Fruit fly (Drosophila melanogaster) whole organism, embryonic: ENCODE measurements around the gene brm.

Source experiments
- B-H2 ChIP-seq: fragments of 200-800 bp; sonication (Bioruptor generic); optimal IDR thresholded peaks from 2 replicates; lab custom pipeline; 2018; ENCODE audit warnings: missing biosample characterization, mild to moderate bottlenecking, missing genetic modification characterization
- CG11093 ChIP-seq: fragments of 200-800 bp; sonication (Bioruptor generic); IDR thresholded peaks from 3 replicates; pipeline ENCODE4 v1.3.6; 2022; ENCODE audit warnings: missing biosample characterization, missing genetic modification characterization
- CG11456 ChIP-seq: fragments of 200-800 bp; sonication (Bioruptor generic); IDR thresholded peaks from 3 replicates; pipeline ENCODE4 v1.3.6; 2022; ENCODE audit warnings: missing biosample characterization, missing genetic modification characterization
- CG12104 ChIP-seq: fragments of 200-800 bp; sonication (Bioruptor generic); optimal IDR thresholded peaks from 3 replicates; lab custom pipeline; 2016; ENCODE audit warnings: missing biosample characterization, missing genetic modification characterization
- CG12744 ChIP-seq: fragments of 200-800 bp; sonication (Bioruptor generic); optimal IDR thresholded peaks from 2 replicates; lab custom pipeline; 2016; ENCODE audit warnings: missing biosample characterization, missing genetic modification characterization
- CG12942 ChIP-seq: fragments of 200-800 bp; sonication (Bioruptor generic); optimal IDR thresholded peaks from 3 replicates; lab custom pipeline; 2016; ENCODE audit warnings: missing biosample characterization, missing genetic modification characterization
- CG13424 ChIP-seq: fragments of 200-800 bp; sonication (Bioruptor generic); optimal IDR thresholded peaks from 2 replicates; lab custom pipeline; 2019; ENCODE audit warnings: missing biosample characterization, mild to moderate bottlenecking, missing genetic modification characterization, moderate library complexity
- CG14667 ChIP-seq: fragments of 200-800 bp; sonication (Bioruptor generic); IDR thresholded peaks from 2 replicates; pipeline ENCODE4 v1.3.6; 2022; ENCODE audit warnings: missing biosample characterization, missing genetic modification characterization
- CG1603 ChIP-seq: fragments of 200-800 bp; sonication (Bioruptor generic); optimal IDR thresholded peaks from 2 replicates; lab custom pipeline; 2019; ENCODE audit warnings: missing biosample characterization, mild to moderate bottlenecking, missing genetic modification characterization, moderate library complexity
- CG17359 ChIP-seq: fragments of 200-800 bp; sonication (Bioruptor generic); optimal IDR thresholded peaks from 3 replicates; lab custom pipeline; 2018; ENCODE audit warnings: missing biosample characterization, mild to moderate bottlenecking, missing genetic modification characterization, moderate library complexity
- CG17612 ChIP-seq: fragments of 200-800 bp; sonication (Bioruptor generic); IDR thresholded peaks from 2 replicates; pipeline ENCODE4 v1.3.6; 2022; ENCODE audit warnings: missing biosample characterization, missing genetic modification characterization
- CG1832 ChIP-seq: fragments of 200-800 bp; sonication (Bioruptor generic); optimal IDR thresholded peaks from 2 replicates; lab custom pipeline; 2017; ENCODE audit warnings: missing biosample characterization, mild to moderate bottlenecking, missing genetic modification characterization, inconsistent platforms
- CG2120 ChIP-seq: fragments of 200-800 bp; sonication (Bioruptor generic); optimal IDR thresholded peaks from 3 replicates; lab custom pipeline; 2016; ENCODE audit warnings: missing biosample characterization, missing genetic modification characterization
- CG2678 ChIP-seq: fragments of 200-800 bp; sonication (Bioruptor generic); optimal IDR thresholded peaks from 3 replicates; lab custom pipeline; 2019; ENCODE audit warnings: missing biosample characterization, mild to moderate bottlenecking, missing genetic modification characterization, moderate library complexity
- CG30431 ChIP-seq: fragments of 200-800 bp; sonication (Bioruptor generic); optimal IDR thresholded peaks from 2 replicates; lab custom pipeline; 2017; ENCODE audit warnings: missing biosample characterization, missing genetic modification characterization
- CG33213 ChIP-seq: fragments of 200-800 bp; sonication (Bioruptor generic); optimal IDR thresholded peaks from 3 replicates; lab custom pipeline; 2016; ENCODE audit warnings: missing biosample characterization, missing genetic modification characterization
- CG3407 ChIP-seq: fragments of 200-800 bp; sonication (Bioruptor generic); optimal IDR thresholded peaks from 2 replicates; lab custom pipeline; 2018; ENCODE audit warnings: missing biosample characterization, mild to moderate bottlenecking, missing genetic modification characterization
- CG42726 ChIP-seq: fragments of 200-800 bp; sonication (Bioruptor generic); IDR thresholded peaks from 2 replicates; pipeline ENCODE4 v1.3.6; 2022; ENCODE audit warnings: missing biosample characterization, missing genetic modification characterization; ENCODE audit not compliant: partially characterized antibody
- CG43689 ChIP-seq: fragments of 200-800 bp; sonication (Bioruptor generic); IDR thresholded peaks from 2 replicates; pipeline ENCODE4 v1.3.6; 2022; ENCODE audit warnings: missing biosample characterization, missing genetic modification characterization
- CG4707 ChIP-seq: fragments of 200-800 bp; sonication (Bioruptor generic); optimal IDR thresholded peaks from 2 replicates; lab custom pipeline; 2018; ENCODE audit warnings: missing biosample characterization, mild to moderate bottlenecking, missing genetic modification characterization, moderate library complexity
- CG4820 ChIP-seq: fragments of 200-800 bp; sonication (Bioruptor generic); optimal IDR thresholded peaks from 3 replicates; lab custom pipeline; 2016; ENCODE audit warnings: missing biosample characterization, missing genetic modification characterization
- CG8089 ChIP-seq: fragments of 200-800 bp; sonication (Bioruptor generic); optimal IDR thresholded peaks from 3 replicates; lab custom pipeline; 2016; ENCODE audit warnings: missing biosample characterization, missing genetic modification characterization
- CG9609 ChIP-seq: fragments of 200-800 bp; sonication (Bioruptor generic); optimal IDR thresholded peaks from 3 replicates; lab custom pipeline; 2016; ENCODE audit warnings: missing biosample characterization, missing genetic modification characterization
- D19A ChIP-seq: fragments of 200-800 bp; optimal IDR thresholded peaks from 3 replicates; lab custom pipeline; 2019; ENCODE audit warnings: missing biosample characterization, mild to moderate bottlenecking, missing genetic modification characterization, moderate library complexity
- Dll ChIP-seq: fragments of 200-800 bp; sonication (Bioruptor generic); IDR thresholded peaks from 4 replicates; pipeline ENCODE4 v1.3.6; 2022; ENCODE audit warnings: missing biosample characterization, missing genetic modification characterization; ENCODE audit not compliant: partially characterized antibody
- Dp ChIP-seq: fragments of 200-800 bp; sonication (Bioruptor generic); optimal IDR thresholded peaks from 2 replicates; lab custom pipeline; 2018; ENCODE audit warnings: missing biosample characterization, mild to moderate bottlenecking, missing genetic modification characterization, moderate library complexity
- Eip74EF ChIP-seq, 2 experiments: fragments of 200-800 bp in 1 of 2; fragments of >200 bp in 1 of 2; sonication (Bioruptor generic) in 1 of 2; optimal IDR thresholded peaks; 2 replicates each; lab custom pipeline; 2017 to 2019; ENCODE audit warnings: missing biosample characterization in 2 of 2, missing genetic modification characterization in 2 of 2, mild to moderate bottlenecking in 1 of 2, moderate library complexity in 1 of 2
- Ets65A ChIP-seq: fragments of 200-800 bp; sonication (Bioruptor generic); peaks from one replicate; lab custom pipeline; 2016; ENCODE audit warnings: missing biosample characterization, missing genetic modification characterization
- Fer1 ChIP-seq: fragments of 200-800 bp; sonication (Bioruptor generic); optimal IDR thresholded peaks from 2 replicates; lab custom pipeline; 2017; ENCODE audit warnings: missing biosample characterization, mild to moderate bottlenecking, missing genetic modification characterization
- Fer2 ChIP-seq: fragments of 200-800 bp; sonication (Bioruptor generic); optimal IDR thresholded peaks from 2 replicates; lab custom pipeline; 2018; ENCODE audit warnings: missing biosample characterization, mild to moderate bottlenecking, missing genetic modification characterization, moderate library complexity
- H15 ChIP-seq: fragments of 200-800 bp; sonication (Bioruptor generic); IDR thresholded peaks from 3 replicates; pipeline ENCODE4 v1.3.6; 2022; ENCODE audit warnings: missing biosample characterization, missing genetic modification characterization
- Hand ChIP-seq: fragments of 200-800 bp; sonication (Bioruptor generic); optimal IDR thresholded peaks from 2 replicates; lab custom pipeline; 2017; ENCODE audit warnings: mild to moderate bottlenecking, missing biosample characterization, missing genetic modification reagents, missing genetic modification characterization
- HmgD ChIP-seq: fragments of 200-800 bp; sonication (Bioruptor generic); optimal IDR thresholded peaks from 3 replicates; lab custom pipeline; 2016; ENCODE audit warnings: missing biosample characterization, missing genetic modification characterization
- Hr51 ChIP-seq, 2 experiments: fragments of 200-800 bp; sonication (Bioruptor generic); optimal IDR thresholded peaks; 2 replicates in 1 of 2; 3 replicates in 1 of 2; lab custom pipeline; 2016 to 2018; ENCODE audit warnings: missing biosample characterization in 2 of 2, missing genetic modification characterization in 2 of 2, mild to moderate bottlenecking in 1 of 2, moderate library complexity in 1 of 2
- Nf-YB ChIP-seq: fragments of 200-800 bp; sonication (Bioruptor generic); optimal IDR thresholded peaks from 3 replicates; lab custom pipeline; 2019; ENCODE audit warnings: missing biosample characterization, mild to moderate bottlenecking, missing genetic modification characterization, moderate library complexity
- Optix ChIP-seq: fragments of 200-800 bp; sonication (Bioruptor generic); IDR thresholded peaks from 3 replicates; pipeline ENCODE4 v1.3.6; 2022; ENCODE audit warnings: missing biosample characterization, missing genetic modification characterization
- Sin3A ChIP-seq: fragments of >200 bp; optimal IDR thresholded peaks from 2 replicates; lab custom pipeline; 2018
- Spps ChIP-seq: fragments of 200-800 bp; sonication (Bioruptor generic); optimal IDR thresholded peaks from 2 replicates; lab custom pipeline; 2018; ENCODE audit warnings: missing biosample characterization, mild to moderate bottlenecking, missing genetic modification characterization
- Trl ChIP-seq, 3 experiments: fragments of >200 bp in 2 of 3; fragments of 200-800 bp in 1 of 3; sonication (Bioruptor generic) in 1 of 3; optimal IDR thresholded peaks; 2 replicates in 1 of 3; 3 replicates in 2 of 3; lab custom pipeline; 2016 to 2017; ENCODE audit warnings: missing biosample characterization in 1 of 3, missing genetic modification characterization in 1 of 3
- chif ChIP-seq, 2 experiments: fragments of 200-800 bp; sonication (Bioruptor generic); optimal IDR thresholded peaks; 3 replicates each; lab custom pipeline; 2016; ENCODE audit warnings: missing biosample characterization in 2 of 2, missing genetic modification characterization in 2 of 2
- crc ChIP-seq: fragments of 200-800 bp; sonication (Bioruptor generic); optimal IDR thresholded peaks from 2 replicates; lab custom pipeline; 2016; ENCODE audit warnings: missing biosample characterization, missing genetic modification characterization
- fd96Cb ChIP-seq: fragments of 200-800 bp; sonication (Bioruptor generic); optimal IDR thresholded peaks from 2 replicates; lab custom pipeline; 2018; ENCODE audit warnings: missing biosample characterization, mild to moderate bottlenecking, missing genetic modification characterization, moderate library complexity
- grau ChIP-seq: fragments of 200-800 bp; optimal IDR thresholded peaks from 3 replicates; lab custom pipeline; 2019; ENCODE audit warnings: missing biosample characterization, mild to moderate bottlenecking, missing genetic modification characterization, moderate library complexity
- onecut ChIP-seq: fragments of 200-800 bp; sonication (Bioruptor generic); IDR thresholded peaks from 2 replicates; pipeline ENCODE4 v1.3.6; 2022; ENCODE audit warnings: missing biosample characterization, missing genetic modification characterization
- pan ChIP-seq, 4 experiments: fragments of >200 bp in 3 of 4; fragments of 200-800 bp in 1 of 4; sonication (Bioruptor generic) in 1 of 4; optimal IDR thresholded peaks in 3 of 4; IDR thresholded peaks in 1 of 4; 2 replicates each; pipeline versions ENCODE4 v1.3.6 to Lab custom; 2017 to 2022; ENCODE audit warnings: missing biosample characterization in 2 of 4, missing genetic modification characterization in 2 of 4, mixed read lengths in 1 of 4
- peb ChIP-seq: fragments of 200-800 bp; sonication (Bioruptor generic); IDR thresholded peaks from 2 replicates; pipeline ENCODE4 v1.3.6; 2022; ENCODE audit warnings: missing biosample characterization, missing genetic modification characterization
- prd ChIP-seq, 3 experiments: fragments of >200 bp in 2 of 3; fragments of 200-800 bp in 1 of 3; sonication (Bioruptor generic) in 1 of 3; optimal IDR thresholded peaks in 2 of 3; IDR thresholded peaks in 1 of 3; 2 replicates in 2 of 3; 3 replicates in 1 of 3; pipeline versions ENCODE4 v1.3.6 to Lab custom; 2017 to 2022; ENCODE audit warnings: missing biosample characterization in 1 of 3, missing genetic modification characterization in 1 of 3
- psq ChIP-seq: fragments of 200-800 bp; sonication (Bioruptor generic); optimal IDR thresholded peaks from 2 replicates; lab custom pipeline; 2017; ENCODE audit warnings: missing biosample characterization, missing genetic modification characterization

The brm gene

dm6 chr3L:16021064-16021683 lies 38.5 kb upstream of the brm start (continued):
- no peak for TF ChIP-seq Trl (optimal IDR thresholded peaks at IDR 0.05; lab: Kevin White, UChicago)
- peak; percentile 57 for TF ChIP-seq Trl (GFP tag; optimal IDR thresholded peaks at IDR 0.05; lab: Kevin White, UChicago)
- peak; percentile 1 for TF ChIP-seq CG33213
- peak; percentile 3 for TF ChIP-seq crc (GFP tag; lab: Kevin White, UChicago)
- no peak for TF ChIP-seq prd (optimal IDR thresholded peaks at IDR 0.05; lab: Kevin White, UChicago)
- TF ChIP-seq prd (GFP tag; IDR thresholded peaks at IDR 0.05; lab: Robert Waterston, UW): peak; percentile 87
- no peak for TF ChIP-seq Fer1
- peak; percentile 65 for TF ChIP-seq D19A
- TF ChIP-seq HmgD (GFP tag; lab: Kevin White, UChicago): no peak
- no peak for TF ChIP-seq CG1832 (GFP tag; lab: Kevin White, UChicago)
- TF ChIP-seq CG12104 (GFP tag; lab: Kevin White, UChicago): no peak
- peak; percentile 40 for TF ChIP-seq CG17359
- peak; percentile 14 for TF ChIP-seq CG3407 (GFP tag; lab: Kevin White, UChicago)
- no peak for TF ChIP-seq Dp (GFP tag; lab: Kevin White, UChicago)
- no peak for TF ChIP-seq CG12744 (GFP tag; lab: Kevin White, UChicago)
- peak; percentile 74 for TF ChIP-seq fd96Cb
- TF ChIP-seq peb (GFP tag; lab: Robert Waterston, UW): peak; percentile 36; the same call in 1 of the 2 replicates
- peak; percentile 51 for TF ChIP-seq CG8089 (GFP tag; lab: Kevin White, UChicago)
- TF ChIP-seq Optix (GFP tag; lab: Robert Waterston, UW): no peak
- TF ChIP-seq Hand: no peak
- TF ChIP-seq chif (GFP tag; optimal IDR thresholded peaks at IDR 0.05; lab: Kevin White, UChicago): peak; percentile 35 to 82
- peak; percentile 4 for TF ChIP-seq CG9609 (GFP tag; lab: Kevin White, UChicago)
- TF ChIP-seq CG4820 (GFP tag; lab: Kevin White, UChicago): peak; percentile 70
- TF ChIP-seq Nf-YB (GFP tag; lab: Kevin White, UChicago): peak; percentile 12
- no peak for TF ChIP-seq psq
- TF ChIP-seq CG2120 (GFP tag; lab: Kevin White, UChicago): no peak
- peak; percentile 27; the same call in 1 of the 2 replicates for TF ChIP-seq onecut (GFP tag; lab: Robert Waterston, UW)
- peak; percentile 42 for TF ChIP-seq CG2678 (tag; lab: Kevin White, UChicago)
- peak; percentile 30 for TF ChIP-seq CG4707 (GFP tag; lab: Kevin White, UChicago)
- TF ChIP-seq CG1603 (tag; lab: Kevin White, UChicago): peak; percentile 87
- no peak for TF ChIP-seq CG17612 (GFP tag; lab: Robert Waterston, UW)
- peak; percentile 51 for TF ChIP-seq grau (tag; lab: Kevin White, UChicago)
- no peak for TF ChIP-seq H15 (GFP tag; lab: Robert Waterston, UW)
- no peak for TF ChIP-seq Dll
- no peak for TF ChIP-seq Sin3A (lab: Kevin White, UChicago)
- TF ChIP-seq B-H2: no peak
- TF ChIP-seq CG11456 (GFP tag; lab: Robert Waterston, UW): no peak
- no peak for TF ChIP-seq Eip74EF (GFP tag; optimal IDR thresholded peaks at IDR 0.05; lab: Kevin White, UChicago)
- 0 out of 2 replicates have a peak, but pooled peaks have one; percentile 7 for TF ChIP-seq CG14667 (GFP tag; lab: Robert Waterston, UW)
- TF ChIP-seq Hr51 (GFP tag; optimal IDR thresholded peaks at IDR 0.05; lab: Kevin White, UChicago): peak in 1 of 2 experiments; percentile 13
- no peak for TF ChIP-seq CG43689 (GFP tag; lab: Robert Waterston, UW)
- TF ChIP-seq CG13424 (tag; lab: Kevin White, UChicago): peak; percentile 46
- peak; percentile 44 for TF ChIP-seq CG30431 (GFP tag; lab: Kevin White, UChicago)
- TF ChIP-seq Fer2 (tag; lab: Kevin White, UChicago): no peak
- TF ChIP-seq Ets65A (GFP tag; lab: Kevin White, UChicago): peak; percentile 94
- peak; percentile 20 for TF ChIP-seq CG12942
- peak in 1 of 2 experiments; percentile 70 for TF ChIP-seq pan (optimal IDR thresholded peaks at IDR 0.05; lab: Kevin White, UChicago)
- peak in 1 of 2 experiments; percentile 76 for TF ChIP-seq pan (GFP tag; optimal IDR thresholded peaks at IDR 0.05 in 1 of 2, IDR thresholded peaks at IDR 0.05 in 1 of 2)
- TF ChIP-seq CG11093 (GFP tag; lab: Robert Waterston, UW): no peak
- peak; percentile 64 for TF ChIP-seq Spps (tag; lab: Kevin White, UChicago)
- no peak for TF ChIP-seq CG42726 (GFP tag; lab: Robert Waterston, UW)
